Worm (Caenorhabditis elegans): Measurements from ENCODE around the gene hsd-2.

hsd-2 gene

DNA sequence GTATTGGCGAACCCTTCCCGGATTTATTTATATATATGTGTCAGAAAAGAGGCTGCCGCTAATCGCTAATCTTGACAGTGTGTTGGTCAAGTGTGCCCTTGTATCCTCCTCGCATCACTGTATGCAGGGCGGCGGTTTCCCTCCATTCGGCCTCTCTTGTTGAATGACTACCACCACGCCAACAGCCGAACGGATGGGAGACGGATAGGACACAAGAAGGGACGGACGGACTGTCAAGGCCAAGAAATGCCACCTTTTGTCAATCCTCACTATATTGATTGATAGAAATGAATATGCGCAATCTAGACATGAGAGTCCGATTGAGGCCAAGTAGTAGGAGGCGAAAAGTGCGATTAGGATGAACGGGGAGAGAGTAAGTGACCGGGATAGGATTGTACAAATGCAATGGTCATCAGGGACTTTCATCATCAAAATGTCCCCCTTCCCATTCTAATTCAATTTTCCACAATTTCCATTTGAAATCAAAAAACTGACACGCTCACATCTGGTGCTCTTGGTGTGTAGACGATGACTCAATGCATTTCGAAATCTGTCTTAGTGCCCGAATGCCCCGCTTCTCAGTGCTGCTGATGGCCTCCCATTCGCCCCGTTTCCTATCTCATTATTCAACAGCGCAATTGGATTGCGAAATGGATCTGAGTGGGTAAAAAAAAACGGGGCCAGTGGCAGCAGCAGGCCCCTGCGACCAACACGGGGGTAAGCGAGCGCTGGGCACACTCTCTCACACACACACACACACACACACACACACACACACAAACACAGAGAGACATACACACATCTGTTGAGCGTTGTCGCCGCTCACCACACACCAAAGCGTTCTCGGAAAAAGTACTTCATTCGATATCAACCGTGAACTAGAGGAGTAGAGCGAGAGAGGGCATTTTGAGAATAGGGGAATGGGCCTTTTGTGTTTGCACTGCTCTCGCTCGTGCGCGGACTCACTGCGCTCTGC, 43.1 kb upstream of the hsd-2 start (continued):
- no peak for TF ChIP-seq vab-7 (GFP tag; IDR thresholded peaks at IDR 0.05)
- TF ChIP-seq lir-3 (tag; optimal IDR thresholded peaks at IDR 0.05), result no peak
- no peak for TF ChIP-seq dmd-8 (GFP tag; IDR thresholded peaks at IDR 0.05)
- TF ChIP-seq tag-97 (GFP tag; IDR thresholded peaks at IDR 0.05), result no peak
- no peak for TF ChIP-seq spr-3 (GFP tag; optimal IDR thresholded peaks at IDR 0.05)
- TF ChIP-seq nhr-111 (GFP tag; optimal IDR thresholded peaks at IDR 0.05), result no peak
- peak; percentile 50 for TF ChIP-seq mes-2 (tag; optimal IDR thresholded peaks at IDR 0.05; ENCODE audit: poor library complexity, severe bottlenecking)
- TF ChIP-seq mdt-29 (GFP tag; IDR thresholded peaks at IDR 0.05), result no peak
- peak; percentile 76 for TF ChIP-seq ctbp-1 (GFP tag; IDR thresholded peaks at IDR 0.05)
- TF ChIP-seq snpc-4 (tag; optimal IDR thresholded peaks at IDR 0.05), result no peak
- 0 out of 2 replicates have a peak, but pooled peaks have one; percentile 15 for TF ChIP-seq saeg-2 (GFP tag; IDR thresholded peaks at IDR 0.05)
- TF ChIP-seq Y48G9A.11 (GFP tag; IDR thresholded peaks at IDR 0.05), result no peak
- TF ChIP-seq lim-7 (GFP tag; IDR thresholded peaks at IDR 0.05), result no peak
- TF ChIP-seq ztf-7 (tag; optimal IDR thresholded peaks at IDR 0.05), result no peak
- peak; percentile 42; the same call in 1 of the 2 replicates for TF ChIP-seq set-16 (GFP tag; IDR thresholded peaks at IDR 0.05)
- no peak for TF ChIP-seq ZK337.2 (GFP tag; IDR thresholded peaks at IDR 0.05)
- TF ChIP-seq nhr-102 (tag; optimal IDR thresholded peaks at IDR 0.05), result no peak
- TF ChIP-seq mxl-3 (GFP tag; optimal IDR thresholded peaks at IDR 0.05), result peak; percentile 64
- no peak for TF ChIP-seq F44E2.7 (GFP tag; IDR thresholded peaks at IDR 0.05)
- TF ChIP-seq ceh-44 (GFP tag; IDR thresholded peaks at IDR 0.05), result no peak
- TF ChIP-seq jun-1 (tag; optimal IDR thresholded peaks at IDR 0.05), result no peak
- TF ChIP-seq daf-8 (GFP tag; IDR thresholded peaks at IDR 0.05), result no peak
- TF ChIP-seq nhr-41 (GFP tag; IDR thresholded peaks at IDR 0.05), result no peak
- TF ChIP-seq pha-4 (GFP tag; IDR thresholded peaks at IDR 0.05), result peak; percentile 67
- no peak for TF ChIP-seq pha-4 (tag; optimal IDR thresholded peaks at IDR 0.05)
- TF ChIP-seq lin-39 (tag; optimal IDR thresholded peaks at IDR 0.05), result no peak
- no peak for TF ChIP-seq ama-1 (optimal IDR thresholded peaks at IDR 0.05)
- TF ChIP-seq zfp-3 (GFP tag; conservative IDR thresholded peaks at IDR 0.05), result no peak
- TF ChIP-seq nhr-42 (GFP tag; IDR thresholded peaks at IDR 0.05), result no peak
- no peak for TF ChIP-seq Y105C5A.15 (GFP tag; IDR thresholded peaks at IDR 0.05)
- TF ChIP-seq R02D3.7 (tag; optimal IDR thresholded peaks at IDR 0.05), result no peak
- TF ChIP-seq F37D6.2 (tag; optimal IDR thresholded peaks at IDR 0.05), result peak; percentile 48
- TF ChIP-seq D1046.2 (GFP tag; IDR thresholded peaks at IDR 0.05), result no peak
- TF ChIP-seq T20F7.1 (GFP tag; optimal IDR thresholded peaks at IDR 0.05), result no peak
- TF ChIP-seq lin-15B (tag; optimal IDR thresholded peaks at IDR 0.05), result no peak
- no peak for TF ChIP-seq ces-1 (GFP tag; optimal IDR thresholded peaks at IDR 0.05)
- TF ChIP-seq ztf-11 (tag; optimal IDR thresholded peaks at IDR 0.05), result no peak
- peak; percentile 60 for TF ChIP-seq nhr-28 (tag; optimal IDR thresholded peaks at IDR 0.05)
- no peak for TF ChIP-seq Y5F2A.4 (GFP tag; optimal IDR thresholded peaks at IDR 0.05)
- peak; percentile 17 for TF ChIP-seq lin-13 (GFP tag; optimal IDR thresholded peaks at IDR 0.05)
- peak; percentile 34; the same call in 1 of the 2 replicates for TF ChIP-seq T26A8.4 (GFP tag; IDR thresholded peaks at IDR 0.05)
- no peak for TF ChIP-seq sdz-12 (GFP tag; optimal IDR thresholded peaks at IDR 0.05)
- peak; percentile 45 for TF ChIP-seq nhr-48 (tag; optimal IDR thresholded peaks at IDR 0.05)
- no peak for TF ChIP-seq spr-1 (tag; optimal IDR thresholded peaks at IDR 0.05)
- TF ChIP-seq gei-8 (GFP tag; optimal IDR thresholded peaks at IDR 0.05), result no peak
- no peak for TF ChIP-seq daf-19 (GFP tag; conservative IDR thresholded peaks at IDR 0.05)
- TF ChIP-seq ceh-32 (tag; optimal IDR thresholded peaks at IDR 0.05; ENCODE audit: poor library complexity), result no peak
- peak; percentile 87 for TF ChIP-seq mep-1 (tag; optimal IDR thresholded peaks at IDR 0.05)
- TF ChIP-seq ceh-82 (tag; optimal IDR thresholded peaks at IDR 0.05), result no peak
- no peak for TF ChIP-seq aly-2 (tag; optimal IDR thresholded peaks at IDR 0.05)
